Worm (Caenorhabditis elegans) whole organism, L1 larva: ENCODE results near the gene spp-10.

Experiments
- C04F5.9 ChIP-seq: sonication (generic microtip); optimal IDR thresholded peaks from 2 replicates; lab custom pipeline; 2016; ENCODE audit warnings: missing genetic modification characterization, missing compliant biosample characterization
- C16A3.4 ChIP-seq: fragments of 150-350 bp; optimal IDR thresholded peaks from 2 replicates; lab custom pipeline; 2014; ENCODE audit warnings: missing biosample characterization, missing genetic modification characterization
- C34B4.2 ChIP-seq: sonication (generic microtip); optimal IDR thresholded peaks from 2 replicates; lab custom pipeline; 2017; ENCODE audit warnings: mild to moderate bottlenecking, missing genetic modification characterization, missing compliant biosample characterization
- Y116A8C.19 ChIP-seq: sonication (generic microtip); optimal IDR thresholded peaks from 2 replicates; lab custom pipeline; 2016; ENCODE audit warnings: missing compliant biosample characterization, missing genetic modification characterization, borderline replicate concordance
- aha-1 ChIP-seq: fragments of 150-350 bp; optimal IDR thresholded peaks from 2 replicates; lab custom pipeline; 2014; ENCODE audit warnings: missing biosample characterization, missing genetic modification characterization
- aly-2 ChIP-seq: fragments of 150-350 bp; optimal IDR thresholded peaks from 2 replicates; lab custom pipeline; 2014; ENCODE audit warnings: missing biosample characterization, missing genetic modification characterization
- blmp-1 ChIP-seq: fragments of 150-350 bp; optimal IDR thresholded peaks from 2 replicates; lab custom pipeline; 2014; ENCODE audit warnings: missing biosample characterization, missing genetic modification characterization
- ceh-63 ChIP-seq: fragments of 200-800 bp; sonication (Bioruptor generic); optimal IDR thresholded peaks from 2 replicates; lab custom pipeline; 2018; ENCODE audit warnings: mild to moderate bottlenecking, missing genetic modification characterization, missing compliant biosample characterization
- ceh-88 ChIP-seq: fragments of 200-800 bp; sonication (Bioruptor generic); IDR thresholded peaks from 2 replicates; pipeline ENCODE4 v1.3.6; 2022; ENCODE audit warnings: missing genetic modification characterization, missing compliant biosample characterization
- ceh-90 ChIP-seq: sonication (generic microtip); optimal IDR thresholded peaks from 2 replicates; lab custom pipeline; 2016; ENCODE audit warnings: missing genetic modification characterization, missing compliant biosample characterization
- ces-1 ChIP-seq: fragments of 150-350 bp; optimal IDR thresholded peaks from 2 replicates; lab custom pipeline; 2014; ENCODE audit warnings: missing biosample characterization, missing genetic modification reagents, missing genetic modification characterization
- dsc-1 ChIP-seq: sonication (generic microtip); optimal IDR thresholded peaks from 2 replicates; lab custom pipeline; 2016; ENCODE audit warnings: mild to moderate bottlenecking, missing genetic modification characterization, missing compliant biosample characterization
- efl-3 ChIP-seq: fragments of 200-800 bp; sonication (Bioruptor generic); optimal IDR thresholded peaks from 2 replicates; lab custom pipeline; 2018; ENCODE audit warnings: mild to moderate bottlenecking, missing genetic modification characterization, missing compliant biosample characterization
- egl-13 ChIP-seq: sonication (generic microtip); optimal IDR thresholded peaks from 2 replicates; lab custom pipeline; 2016; ENCODE audit warnings: missing genotype, missing genetic modification reagents, missing genetic modification characterization, missing compliant biosample characterization
- elt-2 ChIP-seq: sonication (generic microtip); optimal IDR thresholded peaks from 2 replicates; lab custom pipeline; 2016; ENCODE audit warnings: missing genetic modification characterization, mild to moderate bottlenecking, inconsistent platforms, missing compliant biosample characterization, missing genetic modification reagents
- elt-3 ChIP-seq, 6 experiments: fragments of 150-350 bp in 1 of 6; sonication (generic microtip); optimal IDR thresholded peaks; 2 replicates each; lab custom pipeline; 2017 to 2018; ENCODE audit warnings: missing biosample characterization in 6 of 6, missing genetic modification characterization in 6 of 6, inconsistent platforms in 1 of 6
- ets-5 ChIP-seq: fragments of 200-800 bp; sonication (Bioruptor generic); IDR thresholded peaks from 2 replicates; pipeline ENCODE4 v1.3.6; 2022; ENCODE audit warnings: missing genetic modification characterization, missing compliant biosample characterization
- fkh-10 ChIP-seq: sonication (generic microtip); optimal IDR thresholded peaks from 2 replicates; lab custom pipeline; 2017; ENCODE audit warnings: missing biosample characterization, missing genetic modification reagents, missing genetic modification characterization
- fos-1 ChIP-seq: fragments of 150-350 bp; optimal IDR thresholded peaks from 2 replicates; lab custom pipeline; 2014; ENCODE audit warnings: missing biosample characterization, missing genetic modification characterization
- grh-1 ChIP-seq: fragments of 200-800 bp; sonication (Bioruptor generic); IDR thresholded peaks from 2 replicates; pipeline ENCODE4 v1.3.6; 2022; ENCODE audit warnings: missing genetic modification reagents, missing genetic modification characterization, missing compliant biosample characterization
- hlh-17 ChIP-seq: fragments of 200-800 bp; sonication (Bioruptor generic); optimal IDR thresholded peaks from 2 replicates; lab custom pipeline; 2018; ENCODE audit warnings: missing genetic modification characterization, mild to moderate bottlenecking, missing compliant biosample characterization, moderate library complexity, borderline replicate concordance
- hlh-4 ChIP-seq: sonication (generic microtip); optimal IDR thresholded peaks from 2 replicates; lab custom pipeline; 2016; ENCODE audit warnings: mild to moderate bottlenecking, missing genetic modification characterization, missing compliant biosample characterization
- hpl-2 ChIP-seq: fragments of 150-350 bp; optimal IDR thresholded peaks from 2 replicates; lab custom pipeline; 2014; ENCODE audit warnings: missing biosample characterization, missing genetic modification reagents, missing genetic modification characterization
- irx-1 ChIP-seq: sonication (generic microtip); optimal IDR thresholded peaks from 2 replicates; lab custom pipeline; 2016; ENCODE audit warnings: missing genetic modification characterization, missing compliant biosample characterization
- lin-15B ChIP-seq: fragments of 150-350 bp; sonication (generic microtip); optimal IDR thresholded peaks from 3 replicates; lab custom pipeline; 2014; ENCODE audit warnings: missing biosample characterization, missing genetic modification characterization
- lin-39 ChIP-seq: fragments of 150-350 bp; optimal IDR thresholded peaks from 2 replicates; lab custom pipeline; 2014; ENCODE audit warnings: missing biosample characterization, missing genetic modification reagents, missing genetic modification characterization
- lir-3 ChIP-seq: sonication (generic microtip); optimal IDR thresholded peaks from 2 replicates; lab custom pipeline; 2016; ENCODE audit warnings: mild to moderate bottlenecking, missing genetic modification characterization, moderate library complexity, missing compliant biosample characterization; ENCODE audit not compliant: poor library complexity
- lsy-2 ChIP-seq, 2 experiments: fragments of 150-350 bp; optimal IDR thresholded peaks; 2 replicates each; lab custom pipeline; 2014; ENCODE audit warnings: missing biosample characterization in 2 of 2, missing genetic modification characterization in 2 of 2
- mab-9 ChIP-seq: fragments of 200-800 bp; sonication (Bioruptor generic); IDR thresholded peaks from 2 replicates; pipeline ENCODE4 v1.3.6; 2022; ENCODE audit warnings: missing genetic modification reagents, missing genetic modification characterization, missing compliant biosample characterization
- mdl-1 ChIP-seq, 2 experiments: fragments of 150-350 bp; optimal IDR thresholded peaks; 2 replicates each; lab custom pipeline; 2014 to 2017; ENCODE audit warnings: missing biosample characterization in 2 of 2, missing genetic modification characterization in 2 of 2, inconsistent platforms in 1 of 2
- mef-2 ChIP-seq: fragments of 150-350 bp; optimal IDR thresholded peaks from 2 replicates; lab custom pipeline; 2014; ENCODE audit warnings: missing biosample characterization, missing genetic modification characterization
- nhr-11 ChIP-seq: fragments of 150-350 bp; optimal IDR thresholded peaks from 2 replicates; lab custom pipeline; 2014; ENCODE audit warnings: missing biosample characterization, missing genetic modification characterization
- nhr-19 ChIP-seq: fragments of 200-800 bp; sonication (Bioruptor generic); conservative IDR thresholded peaks from 2 replicates; pipeline ENCODE4 v1.3.6; 2022; ENCODE audit warnings: missing genetic modification characterization, missing compliant biosample characterization
- nhr-20 ChIP-seq: sonication (generic microtip); optimal IDR thresholded peaks from 2 replicates; lab custom pipeline; 2016; ENCODE audit warnings: mild to moderate bottlenecking, missing genetic modification characterization, missing compliant biosample characterization
- nhr-71 ChIP-seq: sonication (generic microtip); optimal IDR thresholded peaks from 2 replicates; lab custom pipeline; 2016; ENCODE audit warnings: mild to moderate bottlenecking, missing genetic modification characterization, moderate library complexity, missing compliant biosample characterization
- nhr-76 ChIP-seq: sonication (generic microtip); optimal IDR thresholded peaks from 2 replicates; lab custom pipeline; 2017; ENCODE audit warnings: missing biosample characterization, missing genetic modification characterization
- nhr-77 ChIP-seq: fragments of 150-350 bp; optimal IDR thresholded peaks from 2 replicates; lab custom pipeline; 2014; ENCODE audit warnings: missing biosample characterization, missing genetic modification characterization
- nhr-85 ChIP-seq: sonication (generic microtip); peaks from one replicate; lab custom pipeline; 2016; ENCODE audit warnings: missing genetic modification characterization, inconsistent platforms, missing compliant biosample characterization
- pag-3 ChIP-seq: sonication (generic microtip); optimal IDR thresholded peaks from 2 replicates; lab custom pipeline; 2017; ENCODE audit warnings: missing genetic modification characterization, mild to moderate bottlenecking, missing compliant biosample characterization, antibody characterized with exemption, borderline replicate concordance; ENCODE audit not compliant: insufficient read depth
- pax-3 ChIP-seq: fragments of 200-800 bp; sonication (Bioruptor generic); optimal IDR thresholded peaks from 2 replicates; lab custom pipeline; 2018; ENCODE audit warnings: mild to moderate bottlenecking, missing genetic modification characterization, moderate library complexity, missing compliant biosample characterization
- pqm-1 ChIP-seq: sonication (generic microtip); optimal IDR thresholded peaks from 3 replicates; lab custom pipeline; 2017; ENCODE audit warnings: missing biosample characterization, missing genetic modification characterization
- sox-4 ChIP-seq: sonication (generic microtip); optimal IDR thresholded peaks from 2 replicates; lab custom pipeline; 2016; ENCODE audit warnings: missing genetic modification characterization, missing compliant biosample characterization
- sptf-1 ChIP-seq: fragments of 150-350 bp; optimal IDR thresholded peaks from 2 replicates; lab custom pipeline; 2014; ENCODE audit warnings: missing biosample characterization, missing genetic modification characterization
- swsn-7 ChIP-seq: sonication (generic microtip); optimal IDR thresholded peaks from 2 replicates; lab custom pipeline; 2016; ENCODE audit warnings: missing genetic modification characterization, missing compliant biosample characterization
- tbx-2 ChIP-seq: sonication (generic microtip); optimal IDR thresholded peaks from 2 replicates; lab custom pipeline; 2016; ENCODE audit warnings: missing genetic modification characterization, missing compliant biosample characterization
- unc-130 ChIP-seq: fragments of 150-350 bp; optimal IDR thresholded peaks from 2 replicates; lab custom pipeline; 2017; ENCODE audit warnings: missing biosample characterization, missing genetic modification characterization, inconsistent platforms
- unc-30 ChIP-seq: sonication (generic microtip); optimal IDR thresholded peaks from 2 replicates; lab custom pipeline; 2017; ENCODE audit warnings: missing biosample characterization, missing genetic modification characterization
- unc-86 ChIP-seq: sonication (generic microtip); optimal IDR thresholded peaks from 2 replicates; lab custom pipeline; 2016; ENCODE audit warnings: missing genetic modification characterization, missing compliant biosample characterization
- unc-98 ChIP-seq: fragments of 200-800 bp; sonication (Bioruptor generic); IDR thresholded peaks from 2 replicates; pipeline ENCODE4 v1.3.6; 2022; ENCODE audit warnings: missing genetic modification characterization, missing compliant biosample characterization
- xbp-1 ChIP-seq: sonication (generic microtip); optimal IDR thresholded peaks from 2 replicates; lab custom pipeline; 2016; ENCODE audit warnings: missing genetic modification characterization, missing compliant biosample characterization
- zag-1 ChIP-seq: fragments of 150-350 bp; optimal IDR thresholded peaks from 2 replicates; lab custom pipeline; 2014; ENCODE audit warnings: missing biosample characterization, missing genetic modification characterization
- ztf-11 ChIP-seq, 2 experiments: sonication (generic microtip); optimal IDR thresholded peaks; 2 replicates each; lab custom pipeline; 2016 to 2017; ENCODE audit warnings: missing genetic modification characterization in 2 of 2, missing biosample characterization in 1 of 2, missing compliant biosample characterization in 1 of 2
- ztf-4 ChIP-seq: fragments of 150-350 bp; optimal IDR thresholded peaks from 2 replicates; lab custom pipeline; 2014; ENCODE audit warnings: missing biosample characterization, missing genetic modification characterization

The spp-10 gene

DNA sequence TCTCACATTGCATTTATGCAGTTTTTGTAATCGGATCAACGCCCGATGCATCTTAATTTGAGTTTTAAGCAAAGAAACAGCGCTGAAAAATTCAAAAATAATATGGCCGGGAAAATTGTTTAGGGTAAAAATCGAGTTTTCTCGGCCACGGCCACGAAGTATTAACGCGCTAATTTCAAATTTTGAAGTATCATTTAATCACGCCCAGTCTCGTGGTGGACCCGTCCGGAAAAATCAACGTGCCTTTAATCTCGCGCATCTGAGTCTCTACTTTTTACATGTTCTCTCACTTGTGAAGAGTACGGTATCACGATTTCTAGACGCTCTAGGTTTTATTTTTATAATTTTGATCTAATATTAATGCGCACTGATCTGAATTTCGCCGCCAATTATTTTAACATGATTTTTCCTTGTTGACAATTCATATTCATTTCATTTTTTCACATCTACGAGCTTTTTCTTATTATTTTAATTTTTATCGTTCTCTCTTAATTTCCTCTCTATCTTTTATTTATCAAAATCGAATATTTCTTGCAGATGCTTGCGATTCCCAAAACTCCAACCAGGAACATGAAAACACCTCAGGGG lies 21.9 kb downstream of the spp-10 start, which contains the start of the genes acdh-13 and mesp-1 (continued):
- TF ChIP-seq nhr-77 (tag; lab: Kevin White, UChicago) (no peak), grh-1 (GFP tag; lab: Robert Waterston, UW) (no peak), ets-5 (GFP tag; lab: Robert Waterston, UW) (no peak), lsy-2 (tag; optimal IDR thresholded peaks at IDR 0.05; lab: Kevin White, UChicago) (peak; percentile 43 to 66), tbx-2 (tag; lab: Kevin White, UChicago) (peak; percentile 58), elt-3 (tag; optimal IDR thresholded peaks at IDR 0.05; lab: Kevin White, UChicago) (peak in 1 of 6 experiments; percentile 27), sox-4 (tag; lab: Kevin White, UChicago) (peak; percentile 19), C04F5.9 (no peak), hlh-4 (tag; lab: Kevin White, UChicago) (no peak), ceh-88 (GFP tag; lab: Robert Waterston, UW) (no peak), nhr-11 (tag; lab: Kevin White, UChicago) (no peak), aha-1 (tag; lab: Kevin White, UChicago) (no peak), pqm-1 (tag; lab: Kevin White, UChicago) (no peak), Y116A8C.19 (tag; lab: Kevin White, UChicago) (no peak), pag-3 (no peak), zag-1 (tag; lab: Kevin White, UChicago) (no peak), efl-3 (GFP tag; lab: Kevin White, UChicago) (no peak), lin-39 (no peak), fos-1 (no peak), aly-2 (tag; lab: Kevin White, UChicago) (no peak), ces-1 (GFP tag; lab: Kevin White, UChicago) (no peak), mab-9 (no peak), dsc-1 (tag; lab: Kevin White, UChicago) (peak; percentile 46), nhr-19 (GFP tag; lab: Robert Waterston, UW) (no peak), sptf-1 (tag; lab: Kevin White, UChicago) (no peak), ceh-90 (peak; percentile 84), blmp-1 (tag; lab: Kevin White, UChicago) (peak; percentile 16), ceh-63 (GFP tag; lab: Kevin White, UChicago) (no peak), mef-2 (tag; lab: Kevin White, UChicago) (no peak), ztf-4 (no peak), C34B4.2 (tag; lab: Kevin White, UChicago) (no peak), nhr-71 (tag; lab: Kevin White, UChicago) (peak; percentile 67), nhr-20 (peak; percentile 53), lin-15B (tag; lab: Kevin White, UChicago) (no peak), unc-98 (GFP tag; lab: Robert Waterston, UW) (no peak), pax-3 (tag; lab: Kevin White, UChicago) (peak; percentile 64), hpl-2 (GFP tag; lab: Kevin White, UChicago) (no peak), egl-13 (tag; lab: Kevin White, UChicago) (peak; percentile 61), unc-86 (peak; percentile 10), nhr-76 (tag; lab: Kevin White, UChicago) (no peak), irx-1 (peak; percentile 69), unc-30 (no peak), xbp-1 (tag; lab: Kevin White, UChicago) (peak; percentile 35), ztf-11 (tag; optimal IDR thresholded peaks at IDR 0.05; lab: Kevin White, UChicago) (peak in 1 of 2 experiments; percentile 66), elt-2 (peak; percentile 20), nhr-85 (tag; lab: Kevin White, UChicago) (peak; percentile 62), C16A3.4 (tag; lab: Kevin White, UChicago) (peak; percentile 10), fkh-10 (GFP tag; lab: Kevin White, UChicago) (no peak), hlh-17 (GFP tag; lab: Kevin White, UChicago) (no peak), unc-130 (tag; lab: Kevin White, UChicago) (no peak), mdl-1 (tag; optimal IDR thresholded peaks at IDR 0.05; lab: Kevin White, UChicago) (no peak), swsn-7 (tag; lab: Kevin White, UChicago) (peak; percentile 43), lir-3 (tag; lab: Kevin White, UChicago) (peak; percentile 82)
